Fruit fly (Drosophila melanogaster) whole organism, embryonic: ENCODE results near the gene CG14100.

Experiments used
- Blimp-1 ChIP-seq: fragments of 200-800 bp; sonication (Bioruptor generic); optimal IDR thresholded peaks from 3 replicates; lab custom pipeline; 2018; ENCODE audit warnings: missing biosample characterization, missing genetic modification characterization, mild to moderate bottlenecking, moderate library complexity, missing genetic modification reagents
- CG10267 ChIP-seq: fragments of 200-800 bp; sonication (Bioruptor generic); optimal IDR thresholded peaks from 2 replicates; lab custom pipeline; 2018; ENCODE audit warnings: missing biosample characterization, mild to moderate bottlenecking, missing genetic modification characterization, moderate library complexity
- CG10654 ChIP-seq: fragments of 200-800 bp; sonication (Bioruptor generic); optimal IDR thresholded peaks from 2 replicates; lab custom pipeline; 2016; ENCODE audit warnings: missing biosample characterization, missing genetic modification characterization
- CG10979 ChIP-seq: fragments of 200-800 bp; sonication (Bioruptor generic); optimal IDR thresholded peaks from 2 replicates; lab custom pipeline; 2018; ENCODE audit warnings: missing biosample characterization, mild to moderate bottlenecking, missing genetic modification characterization, moderate library complexity
- CG11093 ChIP-seq: fragments of 200-800 bp; sonication (Bioruptor generic); IDR thresholded peaks from 3 replicates; pipeline ENCODE4 v1.3.6; 2022; ENCODE audit warnings: missing biosample characterization, missing genetic modification characterization
- CG11696 ChIP-seq: fragments of 200-800 bp; sonication (Bioruptor generic); IDR thresholded peaks from 2 replicates; pipeline ENCODE4 v1.3.6; 2022; ENCODE audit warnings: missing biosample characterization, missing genetic modification characterization
- CG12769 ChIP-seq: fragments of 200-800 bp; sonication (Bioruptor generic); optimal IDR thresholded peaks from 2 replicates; lab custom pipeline; 2019; ENCODE audit warnings: missing biosample characterization, mild to moderate bottlenecking, missing genetic modification characterization, moderate library complexity
- CG13624 ChIP-seq: fragments of 200-800 bp; sonication (Bioruptor generic); optimal IDR thresholded peaks from 2 replicates; lab custom pipeline; 2016; ENCODE audit warnings: missing biosample characterization, missing genetic modification characterization
- CG14710 ChIP-seq: fragments of 200-800 bp; sonication (Bioruptor generic); optimal IDR thresholded peaks from 3 replicates; lab custom pipeline; 2019; ENCODE audit warnings: missing biosample characterization, mild to moderate bottlenecking, missing genetic modification characterization, moderate library complexity
- CG15269 ChIP-seq: fragments of 200-800 bp; sonication (Bioruptor generic); optimal IDR thresholded peaks from 2 replicates; lab custom pipeline; 2018; ENCODE audit warnings: missing biosample characterization, mild to moderate bottlenecking, missing genetic modification characterization, moderate library complexity
- CG1529 ChIP-seq: fragments of 200-800 bp; sonication (Bioruptor generic); optimal IDR thresholded peaks from 3 replicates; lab custom pipeline; 2018; ENCODE audit warnings: missing biosample characterization, missing genetic modification characterization
- CG1603 ChIP-seq: fragments of 200-800 bp; sonication (Bioruptor generic); optimal IDR thresholded peaks from 2 replicates; lab custom pipeline; 2019; ENCODE audit warnings: missing biosample characterization, mild to moderate bottlenecking, missing genetic modification characterization, moderate library complexity
- CG16863 ChIP-seq: fragments of 200-800 bp; sonication (Bioruptor generic); optimal IDR thresholded peaks from 3 replicates; lab custom pipeline; 2016; ENCODE audit warnings: missing biosample characterization, missing genetic modification characterization
- CG17186 ChIP-seq: fragments of 200-800 bp; sonication (Bioruptor generic); optimal IDR thresholded peaks from 3 replicates; lab custom pipeline; 2017; ENCODE audit warnings: missing biosample characterization, missing genetic modification reagents, missing genetic modification characterization
- CG17328 ChIP-seq: fragments of 200-800 bp; sonication (Bioruptor generic); IDR thresholded peaks from 2 replicates; pipeline ENCODE4 v1.3.6; 2022; ENCODE audit warnings: missing biosample characterization, missing genetic modification characterization
- CG17802 ChIP-seq: fragments of 200-800 bp; sonication (Bioruptor generic); optimal IDR thresholded peaks from 2 replicates; lab custom pipeline; 2018; ENCODE audit warnings: missing biosample characterization, mild to moderate bottlenecking, missing genetic modification characterization, moderate library complexity
- CG17829 ChIP-seq: fragments of 200-800 bp; optimal IDR thresholded peaks from 2 replicates; lab custom pipeline; 2019; ENCODE audit warnings: missing biosample characterization, mild to moderate bottlenecking, missing genetic modification characterization, moderate library complexity
- CG18262 ChIP-seq: fragments of 200-800 bp; optimal IDR thresholded peaks from 3 replicates; lab custom pipeline; 2019; ENCODE audit warnings: missing biosample characterization, mild to moderate bottlenecking, missing genetic modification characterization, moderate library complexity
- CG32772 ChIP-seq: fragments of 200-800 bp; sonication (Bioruptor generic); IDR thresholded peaks from 2 replicates; pipeline ENCODE4 v1.3.6; 2022; ENCODE audit warnings: missing biosample characterization, missing genetic modification characterization
- CG33557 ChIP-seq: fragments of 200-800 bp; sonication (Bioruptor generic); optimal IDR thresholded peaks from 2 replicates; lab custom pipeline; 2019; ENCODE audit warnings: missing biosample characterization, mild to moderate bottlenecking, missing genetic modification characterization, moderate library complexity
- CG4424 ChIP-seq: fragments of 200-800 bp; sonication (Bioruptor generic); optimal IDR thresholded peaks from 3 replicates; lab custom pipeline; 2016; ENCODE audit warnings: missing biosample characterization, missing genetic modification characterization
- CG4707 ChIP-seq: fragments of 200-800 bp; sonication (Bioruptor generic); optimal IDR thresholded peaks from 2 replicates; lab custom pipeline; 2018; ENCODE audit warnings: missing biosample characterization, mild to moderate bottlenecking, missing genetic modification characterization, moderate library complexity
- CG6689 ChIP-seq: fragments of 200-800 bp; sonication (Bioruptor generic); IDR thresholded peaks from 2 replicates; pipeline ENCODE4 v1.3.6; 2022; ENCODE audit warnings: missing biosample characterization, missing genetic modification characterization
- CG6813 ChIP-seq: fragments of 200-800 bp; sonication (Bioruptor generic); optimal IDR thresholded peaks from 2 replicates; lab custom pipeline; 2017; ENCODE audit warnings: missing biosample characterization, missing genetic modification characterization, mild to moderate bottlenecking, moderate library complexity, missing genetic modification reagents
- CG8089 ChIP-seq: fragments of 200-800 bp; sonication (Bioruptor generic); optimal IDR thresholded peaks from 3 replicates; lab custom pipeline; 2016; ENCODE audit warnings: missing biosample characterization, missing genetic modification characterization
- CG8944 ChIP-seq: fragments of 200-800 bp; sonication (Bioruptor generic); optimal IDR thresholded peaks from 3 replicates; lab custom pipeline; 2016; ENCODE audit warnings: missing biosample characterization, missing genetic modification characterization
- CoRest ChIP-seq: fragments of 200-800 bp; sonication (Bioruptor generic); optimal IDR thresholded peaks from 3 replicates; lab custom pipeline; 2018; ENCODE audit warnings: missing biosample characterization, mild to moderate bottlenecking, missing genetic modification characterization, moderate library complexity
- CrebB ChIP-seq: fragments of 200-800 bp; sonication (Bioruptor generic); optimal IDR thresholded peaks from 3 replicates; lab custom pipeline; 2018; ENCODE audit warnings: missing biosample characterization, mild to moderate bottlenecking, missing genetic modification characterization
- Dad ChIP-seq: fragments of 200-800 bp; sonication (Bioruptor generic); optimal IDR thresholded peaks from 3 replicates; lab custom pipeline; 2016; ENCODE audit warnings: missing biosample characterization, missing genetic modification characterization
- H15 ChIP-seq: fragments of 200-800 bp; sonication (Bioruptor generic); IDR thresholded peaks from 3 replicates; pipeline ENCODE4 v1.3.6; 2022; ENCODE audit warnings: missing biosample characterization, missing genetic modification characterization
- Mad ChIP-seq: fragments of 200-800 bp; sonication (Bioruptor generic); optimal IDR thresholded peaks from 2 replicates; lab custom pipeline; 2016; ENCODE audit warnings: missing biosample characterization, missing genetic modification characterization
- Scr ChIP-seq: fragments of 200-800 bp; sonication (Bioruptor generic); IDR thresholded peaks from 2 replicates; pipeline ENCODE4 v1.3.6; 2022; ENCODE audit warnings: missing biosample characterization, missing genetic modification characterization; ENCODE audit not compliant: partially characterized antibody
- Stat92E ChIP-seq, 3 experiments: fragments of >200 bp in 2 of 3; fragments of 200-800 bp in 1 of 3; sonication (Bioruptor generic) in 1 of 3; optimal IDR thresholded peaks; 2 replicates each; lab custom pipeline; 2017 to 2019; ENCODE audit warnings: missing biosample characterization in 3 of 3, missing genetic modification characterization in 3 of 3, mild to moderate bottlenecking in 1 of 3, moderate library complexity in 1 of 3
- Trl ChIP-seq, 3 experiments: fragments of >200 bp in 2 of 3; fragments of 200-800 bp in 1 of 3; sonication (Bioruptor generic) in 1 of 3; optimal IDR thresholded peaks; 2 replicates in 1 of 3; 3 replicates in 2 of 3; lab custom pipeline; 2016 to 2017; ENCODE audit warnings: missing biosample characterization in 1 of 3, missing genetic modification characterization in 1 of 3
- chinmo ChIP-seq: fragments of 200-800 bp; sonication (Bioruptor generic); IDR thresholded peaks from 4 replicates; pipeline ENCODE4 v1.3.6; 2022; ENCODE audit warnings: missing biosample characterization, missing genetic modification characterization; ENCODE audit not compliant: partially characterized antibody
- ci ChIP-seq: fragments of 200-800 bp; sonication (Bioruptor generic); IDR thresholded peaks from 3 replicates; pipeline ENCODE4 v1.3.6; 2022; ENCODE audit warnings: missing biosample characterization, missing genetic modification characterization
- crp ChIP-seq, 2 experiments: fragments of 200-800 bp; sonication (Bioruptor generic); optimal IDR thresholded peaks; 2 replicates in 1 of 2; 3 replicates in 1 of 2; lab custom pipeline; 2017; ENCODE audit warnings: missing biosample characterization in 2 of 2, missing genetic modification characterization in 2 of 2, mild to moderate bottlenecking in 1 of 2, moderate library complexity in 1 of 2
- dm ChIP-seq: fragments of 200-800 bp; sonication (Bioruptor generic); optimal IDR thresholded peaks from 3 replicates; lab custom pipeline; 2016; ENCODE audit warnings: missing biosample characterization, missing genetic modification characterization
- dpn ChIP-seq, 2 experiments: fragments of 200-800 bp; sonication (Bioruptor generic); optimal IDR thresholded peaks; 3 replicates each; lab custom pipeline; 2016; ENCODE audit warnings: missing biosample characterization in 2 of 2, missing genetic modification characterization in 2 of 2
- kah ChIP-seq: fragments of 200-800 bp; sonication (Bioruptor generic); optimal IDR thresholded peaks from 2 replicates; lab custom pipeline; 2018; ENCODE audit warnings: missing biosample characterization, mild to moderate bottlenecking, missing genetic modification characterization
- peb ChIP-seq: fragments of 200-800 bp; sonication (Bioruptor generic); IDR thresholded peaks from 2 replicates; pipeline ENCODE4 v1.3.6; 2022; ENCODE audit warnings: missing biosample characterization, missing genetic modification characterization
- pita ChIP-seq: fragments of 200-800 bp; sonication (Bioruptor generic); optimal IDR thresholded peaks from 2 replicates; lab custom pipeline; 2017; ENCODE audit warnings: missing biosample characterization, mild to moderate bottlenecking, missing genetic modification characterization
- pnt ChIP-seq: fragments of 200-800 bp; sonication (Bioruptor generic); optimal IDR thresholded peaks from 3 replicates; lab custom pipeline; 2016; ENCODE audit warnings: missing biosample characterization, missing genetic modification characterization
- sens ChIP-seq: fragments of 200-800 bp; sonication (Bioruptor generic); peaks from one replicate; lab custom pipeline; 2016; ENCODE audit warnings: missing biosample characterization, missing genetic modification characterization
- shn ChIP-seq: fragments of 200-800 bp; sonication (Bioruptor generic); optimal IDR thresholded peaks from 3 replicates; lab custom pipeline; 2016; ENCODE audit warnings: missing biosample characterization, missing genetic modification characterization
- sob ChIP-seq: fragments of 200-800 bp; sonication (Bioruptor generic); IDR thresholded peaks from 2 replicates; pipeline ENCODE4 v1.3.6; 2022; ENCODE audit warnings: missing biosample characterization, missing genetic modification characterization
- tap ChIP-seq: fragments of 200-800 bp; optimal IDR thresholded peaks from 3 replicates; lab custom pipeline; 2019; ENCODE audit warnings: missing biosample characterization, mild to moderate bottlenecking, missing genetic modification characterization, moderate library complexity
- wek ChIP-seq: fragments of 200-800 bp; sonication (Bioruptor generic); optimal IDR thresholded peaks from 3 replicates; lab custom pipeline; 2018; ENCODE audit warnings: missing biosample characterization, mild to moderate bottlenecking, missing genetic modification characterization, moderate library complexity
- zen2 ChIP-seq: fragments of 200-800 bp; sonication (Bioruptor generic); IDR thresholded peaks from 3 replicates; pipeline ENCODE4 v1.3.6; 2022; ENCODE audit warnings: missing biosample characterization, missing genetic modification characterization; ENCODE audit not compliant: partially characterized antibody

The CG14100 gene

dm6 chr3L:19575650-19576049 lies 14.7 kb downstream of the CG14100 start (continued):
- TF ChIP-seq pita (GFP tag; lab: Kevin White, UChicago), result no peak
- peak; percentile 71; the same call in 2 of the 3 replicates for TF ChIP-seq ci (GFP tag; lab: Robert Waterston, UW)
- peak; percentile 75 for TF ChIP-seq CG12769 (tag; lab: Kevin White, UChicago)
- peak; percentile 58 for TF ChIP-seq CG33557 (GFP tag; lab: Kevin White, UChicago)
- TF ChIP-seq CG10979 (tag; lab: Kevin White, UChicago), result peak; percentile 20
- TF ChIP-seq dm (GFP tag; lab: Kevin White, UChicago), result no peak
- peak; percentile 83 for TF ChIP-seq sens (GFP tag; lab: Kevin White, UChicago)
- TF ChIP-seq chinmo, result 0 out of 4 replicates have a peak, but pooled peaks have one; percentile 59
- no peak for TF ChIP-seq CG17829 (tag; lab: Kevin White, UChicago)
- TF ChIP-seq Stat92E (GFP tag; optimal IDR thresholded peaks at IDR 0.05; lab: Kevin White, UChicago), result peak in 1 of 3 experiments; percentile 11
- no peak for TF ChIP-seq CG4424
- TF ChIP-seq Dad (GFP tag; lab: Kevin White, UChicago), result no peak
- no peak for TF ChIP-seq zen2 (GFP tag; lab: Robert Waterston, UW)
- TF ChIP-seq CG11093 (GFP tag; lab: Robert Waterston, UW), result no peak
- peak; percentile 57 for TF ChIP-seq CrebB (tag; lab: Kevin White, UChicago)
- TF ChIP-seq CG32772 (GFP tag; lab: Robert Waterston, UW), result no peak
- no peak for TF ChIP-seq Trl (optimal IDR thresholded peaks at IDR 0.05; lab: Kevin White, UChicago)
- TF ChIP-seq Trl (GFP tag; optimal IDR thresholded peaks at IDR 0.05; lab: Kevin White, UChicago), result peak; percentile 2
- no peak for TF ChIP-seq peb (GFP tag; lab: Robert Waterston, UW)
- TF ChIP-seq CoRest, result peak; percentile 13
- TF ChIP-seq pnt, result no peak
- no peak for TF ChIP-seq CG8944 (GFP tag; lab: Kevin White, UChicago)
- TF ChIP-seq CG10654 (GFP tag; lab: Kevin White, UChicago), result peak; percentile 8
- no peak for TF ChIP-seq Scr (GFP tag; lab: Robert Waterston, UW)
- TF ChIP-seq sob, result 0 out of 2 replicates have a peak, but pooled peaks have one; percentile 28
- TF ChIP-seq CG4707 (GFP tag; lab: Kevin White, UChicago), result peak; percentile 67
- TF ChIP-seq CG17186 (GFP tag; lab: Kevin White, UChicago), result no peak
- TF ChIP-seq wek (GFP tag; lab: Kevin White, UChicago), result peak; percentile 79
- no peak for TF ChIP-seq CG17328 (GFP tag; lab: Robert Waterston, UW)
- peak; percentile 48 for TF ChIP-seq CG17802
- TF ChIP-seq Mad (GFP tag; lab: Kevin White, UChicago), result peak; percentile 22
- TF ChIP-seq CG6813 (GFP tag; lab: Kevin White, UChicago), result peak; percentile 62
- TF ChIP-seq CG13624 (GFP tag; lab: Kevin White, UChicago), result no peak
- peak; percentile 73 for TF ChIP-seq CG1603 (tag; lab: Kevin White, UChicago)
- no peak for TF ChIP-seq CG11696 (GFP tag; lab: Robert Waterston, UW)
- TF ChIP-seq H15 (GFP tag; lab: Robert Waterston, UW), result peak; percentile 50; the same call in 2 of the 3 replicates
- TF ChIP-seq CG16863 (GFP tag; lab: Kevin White, UChicago), result peak; percentile 17
- TF ChIP-seq CG18262 (tag; lab: Kevin White, UChicago), result peak; percentile 30
- peak; percentile 15; the same call in 1 of the 2 replicates for TF ChIP-seq CG6689 (GFP tag; lab: Robert Waterston, UW)
- TF ChIP-seq CG10267 (tag; lab: Kevin White, UChicago), result no peak
- peak; percentile 21 for TF ChIP-seq CG14710 (tag; lab: Kevin White, UChicago)
- peak; percentile 50 for TF ChIP-seq CG8089 (GFP tag; lab: Kevin White, UChicago)
- TF ChIP-seq shn (GFP tag; lab: Kevin White, UChicago), result peak; percentile 29
- peak; percentile 59 for TF ChIP-seq CG1529 (GFP tag; lab: Kevin White, UChicago)
- peak; percentile 5 for TF ChIP-seq CG15269 (tag; lab: Kevin White, UChicago)
- TF ChIP-seq dpn (GFP tag; optimal IDR thresholded peaks at IDR 0.05; lab: Kevin White, UChicago), result peak in 1 of 2 experiments; percentile 5
- TF ChIP-seq tap (tag; lab: Kevin White, UChicago), result peak; percentile 39
- TF ChIP-seq Blimp-1, result peak; percentile 39
- peak; percentile 5 for TF ChIP-seq kah (GFP tag; lab: Kevin White, UChicago)
- TF ChIP-seq crp (GFP tag; optimal IDR thresholded peaks at IDR 0.05; lab: Kevin White, UChicago), result no peak
